Worm (Caenorhabditis elegans): Measurements from ENCODE around the gene str-188.

str-188 gene

ce11 chrV:9757884-9758283 lies 41.4 kb downstream of the str-188 start, which contains the start of gene F58E6.11:
TSS of gene F58E6.11 (minus strand) at chrV:9757984.
- TF ChIP-seq egl-27 (tag; optimal IDR thresholded peaks at IDR 0.05), result no peak
- no peak for TF ChIP-seq T20F7.1 (GFP tag; optimal IDR thresholded peaks at IDR 0.05)
- TF ChIP-seq egl-43 (GFP tag; IDR thresholded peaks at IDR 0.05), result no peak
- no peak for TF ChIP-seq mxl-3 (GFP tag; optimal IDR thresholded peaks at IDR 0.05)
- TF ChIP-seq hlh-30 (tag; optimal IDR thresholded peaks at IDR 0.05; ENCODE audit: insufficient read depth), result no peak

ce11 chrV:9758437-9758836 lies 41.9 kb downstream of the str-188 start:
- TF ChIP-seq set-16 (GFP tag; IDR thresholded peaks at IDR 0.05), result no peak
- TF ChIP-seq ceh-32 (tag; optimal IDR thresholded peaks at IDR 0.05; ENCODE audit: poor library complexity), result no peak
- no peak for TF ChIP-seq T20F7.1 (GFP tag; optimal IDR thresholded peaks at IDR 0.05)
- TF ChIP-seq aha-1 (tag), result no peak
- TF ChIP-seq zip-2 (tag; optimal IDR thresholded peaks at IDR 0.05), result no peak
- TF ChIP-seq F26F4.8 (GFP tag; conservative IDR thresholded peaks at IDR 0.05), result no peak

ce11 chrV:9763759-9764158 lies 47.3 kb downstream of the str-188 start:
- TF ChIP-seq T26A8.4 (GFP tag; IDR thresholded peaks at IDR 0.05), result no peak
- no peak for TF ChIP-seq D1046.2 (GFP tag; IDR thresholded peaks at IDR 0.05)
- TF ChIP-seq unc-62 (GFP tag; optimal IDR thresholded peaks at IDR 0.05 in 1 of 2), result no peak
- no peak for TF ChIP-seq unc-62 (tag; optimal IDR thresholded peaks at IDR 0.05)

- TF ChIP-seq nhr-28 (tag; optimal IDR thresholded peaks at IDR 0.05) (no peak), ces-1 (GFP tag; optimal IDR thresholded peaks at IDR 0.05) (no peak), unc-62 (GFP tag; optimal IDR thresholded peaks at IDR 0.05 in 1 of 2) (peak in 1 of 2 experiments; percentile 97), unc-62 (tag; optimal IDR thresholded peaks at IDR 0.05) (no peak), skn-1 (tag; optimal IDR thresholded peaks at IDR 0.05) (no peak), sdz-12 (GFP tag; optimal IDR thresholded peaks at IDR 0.05) (no peak), daf-16 (GFP tag; optimal IDR thresholded peaks at IDR 0.05) (no peak), daf-16 (tag; optimal IDR thresholded peaks at IDR 0.05) (no peak), ztf-7 (tag; optimal IDR thresholded peaks at IDR 0.05) (no peak), F37D6.2 (tag; optimal IDR thresholded peaks at IDR 0.05) (no peak), saeg-2 (GFP tag; IDR thresholded peaks at IDR 0.05) (no peak)
Measured at ce11 chrV:9764552-9764951, 48.1 kb downstream of the str-188 start.

- TF ChIP-seq D1046.2 (GFP tag; IDR thresholded peaks at IDR 0.05) (no peak), fkh-10 (GFP tag; optimal IDR thresholded peaks at IDR 0.05) (peak; percentile 97), zip-2 (tag; optimal IDR thresholded peaks at IDR 0.05) (no peak), ceh-32 (tag; optimal IDR thresholded peaks at IDR 0.05; ENCODE audit: poor library complexity) (peak; percentile 14), lsy-2 (tag; optimal IDR thresholded peaks at IDR 0.05) (peak; percentile 6 to 83), ces-1 (GFP tag; optimal IDR thresholded peaks at IDR 0.05) (peak; percentile 100), aha-1 (tag) (peak; percentile 71), nhr-10 (tag; optimal IDR thresholded peaks at IDR 0.05) (no peak), ceh-20 (GFP tag; IDR thresholded peaks at IDR 0.05) (no peak), ama-1 (optimal IDR thresholded peaks at IDR 0.05) (no peak), rbr-2 (tag; optimal IDR thresholded peaks at IDR 0.05) (peak; percentile 22)
Measured at ce11 chrV:9765622-9766021, 49.1 kb downstream of the str-188 start.

Measured in whole organism, L4 larva.